Worm (Caenorhabditis elegans) whole organism, young adult: ENCODE data around the gene pals-22.

Experiments
- B0336.3 ChIP-seq: fragments of 200-800 bp; sonication (Bioruptor generic); IDR thresholded peaks from 2 replicates; pipeline ENCODE4 v1.3.6; 2022; ENCODE audit warnings: missing genetic modification characterization, missing compliant biosample characterization
- C17E4.6 ChIP-seq: fragments of 200-800 bp; sonication (Bioruptor generic); IDR thresholded peaks from 2 replicates; pipeline ENCODE4 v1.3.6; 2022; ENCODE audit warnings: missing genetic modification reagents, missing genetic modification characterization, missing compliant biosample characterization
- D2030.7 ChIP-seq: fragments of 200-800 bp; sonication (Bioruptor generic); IDR thresholded peaks from 2 replicates; pipeline ENCODE4 v1.3.6; 2022; ENCODE audit warnings: missing genetic modification reagents, missing genetic modification characterization, missing compliant biosample characterization
- F49E8.2 ChIP-seq: sonication (generic microtip); optimal IDR thresholded peaks from 3 replicates; lab custom pipeline; 2017; ENCODE audit warnings: missing genetic modification characterization, mild to moderate bottlenecking, missing compliant biosample characterization, antibody characterized with exemption, moderate library complexity; ENCODE audit not compliant: insufficient read depth
- F57A8.1 ChIP-seq: fragments of 200-800 bp; sonication (Bioruptor generic); optimal IDR thresholded peaks from 2 replicates; lab custom pipeline; 2018; ENCODE audit warnings: mild to moderate bottlenecking, missing genetic modification characterization, moderate library complexity, missing compliant biosample characterization
- K12H6.12 ChIP-seq: fragments of 200-800 bp; sonication (Bioruptor generic); optimal IDR thresholded peaks from 2 replicates; lab custom pipeline; 2018; ENCODE audit warnings: mild to moderate bottlenecking, missing genetic modification characterization, missing compliant biosample characterization
- Y95B8A.8 ChIP-seq: fragments of 200-800 bp; sonication (Bioruptor generic); IDR thresholded peaks from 2 replicates; pipeline ENCODE4 v1.3.6; 2022; ENCODE audit warnings: missing genetic modification reagents, missing genetic modification characterization, missing compliant biosample characterization
- attf-3 ChIP-seq: fragments of 200-800 bp; sonication (Bioruptor generic); conservative IDR thresholded peaks from 2 replicates; pipeline ENCODE4 v1.3.6; 2022; ENCODE audit warnings: missing genetic modification reagents, missing genetic modification characterization, missing compliant biosample characterization
- attf-5 ChIP-seq: fragments of 200-800 bp; sonication (Bioruptor generic); optimal IDR thresholded peaks from 2 replicates; lab custom pipeline; 2018; ENCODE audit warnings: mild to moderate bottlenecking, missing genetic modification characterization, missing compliant biosample characterization
- attf-6 ChIP-seq: fragments of 200-800 bp; sonication (Bioruptor generic); IDR thresholded peaks from 2 replicates; pipeline ENCODE4 v1.3.6; 2022; ENCODE audit warnings: missing genetic modification reagents, missing genetic modification characterization, missing compliant biosample characterization
- ccch-3 ChIP-seq: fragments of 200-800 bp; sonication (Bioruptor generic); optimal IDR thresholded peaks from 2 replicates; lab custom pipeline; 2018; ENCODE audit warnings: mild to moderate bottlenecking, missing genetic modification characterization, missing compliant biosample characterization
- cebp-1 ChIP-seq, 2 experiments: fragments of 200-800 bp in 1 of 2; sonication (Bioruptor generic) in 1 of 2; sonication (generic microtip) in 1 of 2; IDR thresholded peaks in 1 of 2; optimal IDR thresholded peaks in 1 of 2; 2 replicates each; pipeline versions ENCODE4 v1.3.6 to Lab custom; 2017 to 2022; ENCODE audit warnings: missing compliant biosample characterization in 2 of 2, missing genetic modification characterization in 2 of 2, mild to moderate bottlenecking in 1 of 2, missing genetic modification reagents in 1 of 2, moderate library complexity in 1 of 2
- ceh-27 ChIP-seq: fragments of 200-800 bp; sonication (Bioruptor generic); optimal IDR thresholded peaks from 2 replicates; lab custom pipeline; 2018; ENCODE audit warnings: mild to moderate bottlenecking, missing genetic modification characterization, moderate library complexity, missing compliant biosample characterization
- ceh-40 ChIP-seq: fragments of 200-800 bp; sonication (Bioruptor generic); IDR thresholded peaks from 2 replicates; pipeline ENCODE4 v1.3.6; 2022; ENCODE audit warnings: missing genetic modification characterization, missing compliant biosample characterization
- ceh-58 ChIP-seq: fragments of 200-800 bp; sonication (Bioruptor generic); IDR thresholded peaks from 2 replicates; pipeline ENCODE4 v1.3.6; 2022; ENCODE audit warnings: missing genetic modification characterization, missing compliant biosample characterization
- ceh-91 ChIP-seq: fragments of 200-800 bp; sonication (Bioruptor generic); IDR thresholded peaks from 2 replicates; pipeline ENCODE4 v1.3.6; 2022; ENCODE audit warnings: missing genetic modification reagents, missing genetic modification characterization, missing compliant biosample characterization
- dpl-1 ChIP-seq: fragments of 150-350 bp; optimal IDR thresholded peaks from 2 replicates; lab custom pipeline; 2014; ENCODE audit warnings: missing biosample characterization, missing genetic modification reagents, missing genetic modification characterization
- efl-1 ChIP-seq: fragments of 150-350 bp; optimal IDR thresholded peaks from 2 replicates; lab custom pipeline; 2014; ENCODE audit warnings: missing biosample characterization, missing genetic modification reagents, missing genetic modification characterization
- egl-18 ChIP-seq: fragments of 200-800 bp; sonication (Bioruptor generic); IDR thresholded peaks from 2 replicates; pipeline ENCODE4 v1.3.6; 2022; ENCODE audit warnings: missing genetic modification reagents, missing genetic modification characterization, missing compliant biosample characterization
- egrh-3 ChIP-seq: fragments of 200-800 bp; sonication (Bioruptor generic); IDR thresholded peaks from 2 replicates; pipeline ENCODE4 v1.3.6; 2022; ENCODE audit warnings: missing genetic modification reagents, missing genetic modification characterization, missing compliant biosample characterization
- ekl-4 ChIP-seq: fragments of 200-800 bp; sonication (Bioruptor generic); IDR thresholded peaks from 2 replicates; pipeline ENCODE4 v1.3.6; 2022; ENCODE audit warnings: missing genetic modification reagents, missing genetic modification characterization, missing compliant biosample characterization
- hmg-1.2 ChIP-seq: fragments of 200-800 bp; sonication (Bioruptor generic); IDR thresholded peaks from 2 replicates; pipeline ENCODE4 v1.3.6; 2022; ENCODE audit warnings: missing genetic modification reagents, missing genetic modification characterization, missing compliant biosample characterization
- hmg-20 ChIP-seq: fragments of 200-800 bp; sonication (Bioruptor generic); IDR thresholded peaks from 2 replicates; pipeline ENCODE4 v1.3.6; 2022; ENCODE audit warnings: missing genetic modification reagents, missing genetic modification characterization, missing compliant biosample characterization
- lin-35 ChIP-seq, 3 experiments: fragments of 150-350 bp in 2 of 3; sonication (generic microtip) in 1 of 3; optimal IDR thresholded peaks; 2 replicates each; lab custom pipeline; 2014 to 2018; ENCODE audit warnings: missing biosample characterization in 3 of 3, missing genetic modification characterization in 3 of 3, missing genetic modification reagents in 3 of 3
- lin-54 ChIP-seq: fragments of 200-800 bp; sonication (Bioruptor generic); optimal IDR thresholded peaks from 2 replicates; lab custom pipeline; 2018; ENCODE audit warnings: mild to moderate bottlenecking, missing genetic modification characterization, missing compliant biosample characterization
- madf-10 ChIP-seq: sonication (generic microtip); optimal IDR thresholded peaks from 2 replicates; lab custom pipeline; 2016; ENCODE audit warnings: mild to moderate bottlenecking, missing genetic modification characterization, missing compliant biosample characterization
- madf-8 ChIP-seq: fragments of 200-800 bp; sonication (Bioruptor generic); conservative IDR thresholded peaks from 2 replicates; pipeline ENCODE4 v1.3.6; 2022; ENCODE audit warnings: missing genetic modification reagents, missing genetic modification characterization, missing compliant biosample characterization
- mel-28 ChIP-seq: sonication (generic microtip); optimal IDR thresholded peaks from 2 replicates; lab custom pipeline; 2016; ENCODE audit warnings: borderline replicate concordance, mild to moderate bottlenecking, missing genetic modification characterization, missing compliant biosample characterization
- mxl-1 ChIP-seq: sonication (generic microtip); optimal IDR thresholded peaks from 2 replicates; lab custom pipeline; 2016; ENCODE audit warnings: missing genetic modification characterization, missing compliant biosample characterization
- nfya-2 ChIP-seq: fragments of 200-800 bp; sonication (Bioruptor generic); IDR thresholded peaks from 2 replicates; pipeline ENCODE4 v1.3.6; 2022; ENCODE audit warnings: missing genetic modification reagents, missing genetic modification characterization, missing compliant biosample characterization
- nfyb-1 ChIP-seq: fragments of 200-800 bp; sonication (Bioruptor generic); IDR thresholded peaks from 2 replicates; pipeline ENCODE4 v1.3.6; 2022; ENCODE audit warnings: missing genetic modification reagents, missing genetic modification characterization, missing compliant biosample characterization
- pbrm-1 ChIP-seq: fragments of 200-800 bp; sonication (Bioruptor generic); IDR thresholded peaks from 2 replicates; pipeline ENCODE4 v1.3.6; 2022; ENCODE audit warnings: missing genetic modification reagents, missing genetic modification characterization, missing compliant biosample characterization
- pha-4 ChIP-seq: fragments of 150-350 bp; sonication (generic microtip); optimal IDR thresholded peaks from 2 replicates; lab custom pipeline; 2014; ENCODE audit warnings: missing biosample characterization, missing genetic modification reagents, missing genetic modification characterization
- rcor-1 ChIP-seq: fragments of 200-800 bp; sonication (Bioruptor generic); IDR thresholded peaks from 2 replicates; pipeline ENCODE4 v1.3.6; 2022; ENCODE audit warnings: missing genetic modification reagents, missing genetic modification characterization, missing compliant biosample characterization
- sea-2 ChIP-seq: fragments of 200-800 bp; sonication (Bioruptor generic); IDR thresholded peaks from 2 replicates; pipeline ENCODE4 v1.3.6; 2022; ENCODE audit warnings: missing genetic modification characterization, missing compliant biosample characterization
- snpc-1.1 ChIP-seq: sonication (generic microtip); optimal IDR thresholded peaks from 2 replicates; lab custom pipeline; 2017; ENCODE audit warnings: missing genetic modification characterization, mild to moderate bottlenecking, missing compliant biosample characterization, antibody characterized with exemption, moderate library complexity, missing genotype, missing genetic modification reagents; ENCODE audit not compliant: insufficient read depth
- snpc-1.3 ChIP-seq: sonication (generic microtip); optimal IDR thresholded peaks from 2 replicates; lab custom pipeline; 2017; ENCODE audit warnings: missing genetic modification characterization, mild to moderate bottlenecking, missing compliant biosample characterization, antibody characterized with exemption, moderate library complexity, missing genotype, missing genetic modification reagents; ENCODE audit not compliant: insufficient read depth
- snpc-3.4 ChIP-seq: sonication (generic microtip); optimal IDR thresholded peaks from 2 replicates; lab custom pipeline; 2017; ENCODE audit warnings: missing genetic modification characterization, mild to moderate bottlenecking, missing compliant biosample characterization, antibody characterized with exemption, moderate library complexity, missing genotype, missing genetic modification reagents
- somi-1 ChIP-seq: fragments of 200-800 bp; sonication (Bioruptor generic); optimal IDR thresholded peaks from 2 replicates; lab custom pipeline; 2018; ENCODE audit warnings: mild to moderate bottlenecking, missing genetic modification characterization, missing compliant biosample characterization
- tbx-9 ChIP-seq: sonication (generic microtip); optimal IDR thresholded peaks from 2 replicates; lab custom pipeline; 2016; ENCODE audit warnings: borderline replicate concordance, missing genetic modification characterization, inconsistent platforms, missing compliant biosample characterization
- ztf-18 ChIP-seq: sonication (generic microtip); optimal IDR thresholded peaks from 2 replicates; lab custom pipeline; 2016; ENCODE audit warnings: missing genotype, mild to moderate bottlenecking, missing genetic modification characterization, missing compliant biosample characterization
- ztf-22 ChIP-seq: fragments of 200-800 bp; sonication (Bioruptor generic); optimal IDR thresholded peaks from 2 replicates; lab custom pipeline; 2018; ENCODE audit warnings: mild to moderate bottlenecking, missing genetic modification characterization, moderate library complexity, missing compliant biosample characterization
- ztf-25 ChIP-seq: fragments of 200-800 bp; sonication (Bioruptor generic); IDR thresholded peaks from 2 replicates; pipeline ENCODE4 v1.3.6; 2022; ENCODE audit warnings: missing genetic modification reagents, missing genetic modification characterization, missing compliant biosample characterization

The pals-22 gene

ce11 chrIII:132118-132517 is at the start of gene pals-22:
Gene pals-22, plus strand, starts transcription at chrIII:132418.
- no peak for TF ChIP-seq dpl-1
- TF ChIP-seq sea-2 (GFP tag; lab: Robert Waterston, UW) = no peak
- no peak for TF ChIP-seq F49E8.2 (tag; lab: Kevin White, UChicago)
- TF ChIP-seq egrh-3 (GFP tag; lab: Robert Waterston, UW) = no peak
- no peak for TF ChIP-seq ztf-22
- no peak for TF ChIP-seq ekl-4 (GFP tag; lab: Robert Waterston, UW)
- TF ChIP-seq pha-4 = no peak
- TF ChIP-seq ccch-3 (GFP tag; lab: Kevin White, UChicago) = no peak
- no peak for TF ChIP-seq somi-1 (GFP tag; lab: Kevin White, UChicago)
- no peak for TF ChIP-seq pbrm-1 (GFP tag; lab: Robert Waterston, UW)
- TF ChIP-seq cebp-1 (GFP tag; IDR thresholded peaks at IDR 0.05; lab: Robert Waterston, UW) = no peak
- TF ChIP-seq cebp-1 (tag; optimal IDR thresholded peaks at IDR 0.05; lab: Kevin White, UChicago) = no peak
- TF ChIP-seq attf-5 (GFP tag; lab: Kevin White, UChicago) = no peak
- no peak for TF ChIP-seq ztf-25 (GFP tag; lab: Robert Waterston, UW)
- TF ChIP-seq attf-6 (GFP tag; lab: Robert Waterston, UW) = no peak

- TF ChIP-seq ceh-58 (GFP tag; lab: Robert Waterston, UW) (no peak), egrh-3 (GFP tag; lab: Robert Waterston, UW) (no peak), Y95B8A.8 (GFP tag; lab: Robert Waterston, UW) (no peak), nfyb-1 (peak; percentile 76; the same call in 1 of the 2 replicates), mel-28 (tag; lab: Kevin White, UChicago) (no peak), F57A8.1 (GFP tag; lab: Kevin White, UChicago) (no peak), nfya-2 (0 out of 2 replicates have a peak, but pooled peaks have one; percentile 77), ceh-40 (GFP tag; lab: Robert Waterston, UW) (no peak), ekl-4 (GFP tag; lab: Robert Waterston, UW) (no peak), egl-18 (GFP tag; lab: Robert Waterston, UW) (no peak), hmg-20 (GFP tag; lab: Robert Waterston, UW) (no peak)
These were observed 47.8 kb upstream of the pals-22 start for ce11 chrIII:84372-84771.

- peak in 1 of 3 experiments; percentile 36 for TF ChIP-seq lin-35 (GFP tag; optimal IDR thresholded peaks at IDR 0.05; lab: Kevin White, UChicago)
- TF ChIP-seq dpl-1 = peak; percentile 61
- TF ChIP-seq hmg-1.2 (GFP tag; lab: Robert Waterston, UW) = peak; percentile 94
- peak; percentile 50; the same call in 1 of the 2 replicates for TF ChIP-seq Y95B8A.8 (GFP tag; lab: Robert Waterston, UW)
- TF ChIP-seq attf-3 (GFP tag; lab: Robert Waterston, UW) = peak; percentile 93
- TF ChIP-seq K12H6.12 = peak; percentile 29
- peak; percentile 95 for TF ChIP-seq D2030.7 (GFP tag; lab: Robert Waterston, UW)
- TF ChIP-seq madf-8 (GFP tag; lab: Robert Waterston, UW) = peak; percentile 56
- no peak for TF ChIP-seq ceh-58 (GFP tag; lab: Robert Waterston, UW)
- TF ChIP-seq ztf-18 (tag; lab: Kevin White, UChicago) = no peak
- TF ChIP-seq B0336.3 (GFP tag; lab: Robert Waterston, UW) = 0 out of 2 replicates have a peak, but pooled peaks have one; percentile 30
- TF ChIP-seq egrh-3 (GFP tag; lab: Robert Waterston, UW) = no peak
- TF ChIP-seq lin-54 = peak; percentile 60
- no peak for TF ChIP-seq rcor-1 (GFP tag; lab: Robert Waterston, UW)
- peak; percentile 15 for TF ChIP-seq snpc-1.1 (tag; lab: Kevin White, UChicago)
- peak; percentile 13 for TF ChIP-seq ceh-27 (GFP tag; lab: Kevin White, UChicago)
- no peak for TF ChIP-seq tbx-9
- no peak for TF ChIP-seq mxl-1 (tag; lab: Kevin White, UChicago)
- peak; percentile 59 for TF ChIP-seq snpc-3.4
- peak; percentile 77 for TF ChIP-seq ceh-91 (GFP tag; lab: Robert Waterston, UW)
- peak; percentile 54 for TF ChIP-seq madf-10 (tag; lab: Kevin White, UChicago)
- no peak for TF ChIP-seq egl-18 (GFP tag; lab: Robert Waterston, UW)
- no peak for TF ChIP-seq nfya-2
- peak; percentile 36 for TF ChIP-seq snpc-1.3 (tag; lab: Kevin White, UChicago)
- TF ChIP-seq C17E4.6 (GFP tag; lab: Robert Waterston, UW) = no peak
- peak; percentile 79 for TF ChIP-seq efl-1 (GFP tag; lab: Kevin White, UChicago)
- TF ChIP-seq attf-5 (GFP tag; lab: Kevin White, UChicago) = peak; percentile 91
These were observed 45.9 kb upstream of the pals-22 start, which contains the start of gene attf-3 for ce11 chrIII:86316-86715. Gene attf-3, minus strand, starts transcription at chrIII:86384.
